Worm (Caenorhabditis elegans): Measurements from ENCODE around the gene F42A9.17.

F42A9.17 gene

DNA sequence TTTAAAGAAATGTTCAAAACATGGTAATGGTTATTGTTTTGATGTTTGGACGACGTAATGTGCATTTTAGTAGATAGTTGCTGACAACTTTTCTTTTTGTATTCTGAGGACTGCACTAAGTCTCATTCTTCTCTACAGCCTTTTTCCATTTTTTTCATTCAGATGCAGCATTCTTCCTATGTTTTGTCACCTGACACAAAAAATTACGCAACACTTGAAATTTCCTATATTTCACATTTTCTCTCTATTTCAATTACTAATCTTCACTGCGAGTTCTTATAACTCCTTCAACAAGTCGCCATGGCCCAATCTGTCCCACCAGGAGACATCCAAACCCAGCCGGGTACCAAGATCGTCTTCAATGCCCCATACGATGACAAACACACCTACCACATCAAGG, 40.6 kb downstream of the F42A9.17 start, which contains the start of gene Y59H11AM.1:
TSS of gene Y59H11AM.1 (plus strand) at position 301 of the 400 bp plus-strand sequence.
- TF ChIP-seq nhr-28 (tag; optimal IDR thresholded peaks at IDR 0.05) (no peak), fkh-2 (tag; optimal IDR thresholded peaks at IDR 0.05) (no peak), R02D3.7 (tag; optimal IDR thresholded peaks at IDR 0.05) (no peak), nhr-43 (tag; optimal IDR thresholded peaks at IDR 0.05; ENCODE audit: poor library complexity, severe bottlenecking) (no peak), unc-62 (GFP tag; optimal IDR thresholded peaks at IDR 0.05) (no peak), tbx-2 (tag; optimal IDR thresholded peaks at IDR 0.05) (no peak)

- TF ChIP-seq eor-1 (tag; optimal IDR thresholded peaks at IDR 0.05) (no peak), fos-1 (tag; optimal IDR thresholded peaks at IDR 0.05) (no peak), ceh-9 (tag; optimal IDR thresholded peaks at IDR 0.05) (no peak), ztf-4 (tag; optimal IDR thresholded peaks at IDR 0.05) (no peak), pha-4 (tag; optimal IDR thresholded peaks at IDR 0.05) (no peak), egl-27 (tag; optimal IDR thresholded peaks at IDR 0.05) (no peak), elt-3 (tag; optimal IDR thresholded peaks at IDR 0.05) (no peak), nhr-28 (tag; optimal IDR thresholded peaks at IDR 0.05) (no peak), nfya-1 (tag; optimal IDR thresholded peaks at IDR 0.05; ENCODE audit: insufficient read depth) (no peak), mml-1 (tag; optimal IDR thresholded peaks at IDR 0.05) (no peak)
Measured at ce11 chrIV:8570719-8571118, 41.0 kb downstream of the F42A9.17 start.

DNA sequence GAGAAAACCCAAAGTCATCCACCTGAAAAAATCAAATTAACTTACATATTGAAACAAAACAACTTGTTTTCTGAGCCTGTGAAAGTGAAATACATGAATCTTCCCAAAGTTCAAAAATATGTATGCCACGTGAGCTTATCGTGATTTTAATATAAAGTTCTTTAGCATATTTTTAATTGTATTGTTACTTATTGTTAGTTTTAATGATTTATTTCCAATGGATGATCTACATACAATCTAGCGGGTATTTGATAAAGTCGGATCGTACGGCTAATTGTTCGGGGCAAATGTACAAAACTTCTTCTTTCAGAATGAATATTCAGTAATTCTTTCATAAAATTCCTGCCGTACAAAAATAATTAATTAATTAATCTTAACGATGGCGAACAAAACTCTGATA, 41.5 kb downstream of the F42A9.17 start, which contains the start of gene Y59H11AM.4:
TSS of gene Y59H11AM.4 (minus strand) at position 101 of the 400 bp plus-strand sequence.
- TF ChIP-seq nhr-43 (tag; optimal IDR thresholded peaks at IDR 0.05; ENCODE audit: poor library complexity, severe bottlenecking) (no peak), daf-12 (tag; optimal IDR thresholded peaks at IDR 0.05) (no peak), lin-15B (tag; optimal IDR thresholded peaks at IDR 0.05) (no peak), elt-1 (tag; optimal IDR thresholded peaks at IDR 0.05) (no peak), ztf-4 (tag; optimal IDR thresholded peaks at IDR 0.05) (no peak)

Data from whole organism, L3 larva.